Worm (Caenorhabditis elegans): ENCODE measurements around the gene R10E4.1.

R10E4.1 gene

DNA sequence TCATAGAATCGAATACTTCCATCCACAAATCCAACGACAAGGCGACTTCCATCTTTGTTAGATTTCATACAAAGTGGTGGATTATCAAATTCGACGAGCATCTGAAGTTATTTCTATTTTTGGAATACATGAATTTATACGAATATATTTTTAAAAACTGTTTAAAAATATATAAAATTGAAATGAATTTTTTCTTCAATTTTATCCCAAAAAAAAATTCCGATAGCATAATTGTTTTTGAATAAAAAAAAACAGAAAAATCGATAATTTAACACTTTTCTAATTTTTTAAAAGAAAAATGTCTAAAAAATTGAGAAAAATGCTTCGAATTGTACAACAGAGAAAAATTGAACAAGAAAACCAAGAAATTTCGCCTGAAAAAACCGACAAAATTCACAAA lies 22.0 kb upstream of the R10E4.1 start, which contains the start of gene Y44F5A.1:
Y44F5A.1 (minus strand) TSS at position 101 of the 400 bp plus-strand sequence.
- no peak for TF ChIP-seq F57C9.4 (tag; optimal IDR thresholded peaks at IDR 0.05)
- TF ChIP-seq athp-1 (tag; optimal IDR thresholded peaks at IDR 0.05) = no peak
- TF ChIP-seq ceh-40 (GFP tag; IDR thresholded peaks at IDR 0.05) = no peak
- TF ChIP-seq aptf-3 (GFP tag; IDR thresholded peaks at IDR 0.05) = no peak
- TF ChIP-seq ceh-27 (GFP tag; optimal IDR thresholded peaks at IDR 0.05) = no peak
- no peak for TF ChIP-seq nfya-2 (GFP tag; IDR thresholded peaks at IDR 0.05)
- TF ChIP-seq T07F8.4 (tag; optimal IDR thresholded peaks at IDR 0.05) = no peak
- no peak for TF ChIP-seq K11D2.4 (GFP tag; IDR thresholded peaks at IDR 0.05)
- no peak for TF ChIP-seq ekl-4 (GFP tag; IDR thresholded peaks at IDR 0.05)
- TF ChIP-seq ztf-6 (GFP tag; IDR thresholded peaks at IDR 0.05) = no peak
- no peak for TF ChIP-seq Y67H2A.10 (GFP tag; conservative IDR thresholded peaks at IDR 0.05)
- TF ChIP-seq let-607 (tag; optimal IDR thresholded peaks at IDR 0.05) = no peak

DNA sequence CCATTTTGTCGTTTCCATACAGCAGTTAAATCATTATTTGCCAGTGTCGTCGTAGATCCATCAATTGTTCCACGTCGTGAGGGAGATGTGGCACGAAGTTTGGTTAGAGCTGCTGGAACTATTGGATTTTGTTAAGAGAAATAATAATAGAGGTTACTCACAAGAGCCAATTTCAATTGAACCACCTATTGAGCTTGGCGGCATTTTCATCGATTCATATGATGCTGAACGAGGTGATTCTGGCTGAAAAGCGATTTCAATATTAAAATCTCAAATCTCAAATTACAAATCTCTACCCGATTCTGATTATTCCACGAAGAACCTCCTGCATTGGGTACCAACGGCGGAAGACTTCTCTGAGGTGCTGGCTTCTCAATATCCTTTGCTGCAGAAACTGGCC lies 11.6 kb upstream of the R10E4.1 start:
- TF ChIP-seq lin-35 (GFP tag; optimal IDR thresholded peaks at IDR 0.05) = no peak
- TF ChIP-seq hmg-1.2 (GFP tag; IDR thresholded peaks at IDR 0.05) = no peak
- TF ChIP-seq sea-2 (GFP tag; IDR thresholded peaks at IDR 0.05) = no peak
- TF ChIP-seq F49E8.2 (tag; optimal IDR thresholded peaks at IDR 0.05; ENCODE audit: insufficient read depth) = no peak
- TF ChIP-seq attf-5 (GFP tag; optimal IDR thresholded peaks at IDR 0.05) = no peak
- no peak for TF ChIP-seq ceh-40 (GFP tag; IDR thresholded peaks at IDR 0.05)
- TF ChIP-seq F52B5.7 (tag; optimal IDR thresholded peaks at IDR 0.05) = no peak
- TF ChIP-seq ztf-28 (GFP tag; IDR thresholded peaks at IDR 0.05) = no peak
- TF ChIP-seq dox-1 (GFP tag; IDR thresholded peaks at IDR 0.05) = no peak
- TF ChIP-seq C17E4.6 (GFP tag; IDR thresholded peaks at IDR 0.05) = no peak
- no peak for TF ChIP-seq B0336.3 (GFP tag; IDR thresholded peaks at IDR 0.05)
- no peak for TF ChIP-seq tbx-9 (tag; optimal IDR thresholded peaks at IDR 0.05; ENCODE audit: borderline replicate concordance)
- TF ChIP-seq nhr-27 (tag; optimal IDR thresholded peaks at IDR 0.05) = no peak
- no peak for TF ChIP-seq lag-1 (GFP tag; IDR thresholded peaks at IDR 0.05)
- TF ChIP-seq tbp1 (GFP tag; optimal IDR thresholded peaks at IDR 0.05) = no peak

DNA sequence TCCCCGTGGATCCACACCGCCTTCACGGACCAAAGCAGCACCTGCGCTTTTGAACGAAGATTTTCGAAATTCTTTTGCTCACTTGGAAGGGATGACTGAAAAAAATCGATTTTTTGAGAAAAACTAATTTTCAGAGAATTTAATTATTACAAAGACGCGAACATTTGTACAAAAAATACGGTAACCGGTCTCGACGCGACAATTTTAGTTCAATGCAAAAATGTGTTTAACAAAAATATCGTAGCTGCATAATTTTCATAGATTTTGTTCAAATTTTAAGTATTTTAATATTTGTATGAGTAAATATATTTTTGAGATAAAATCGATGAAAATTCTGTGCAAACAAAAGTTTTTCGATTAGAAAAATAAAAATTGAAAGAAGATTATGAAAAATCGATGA lies 6.5 kb upstream of the R10E4.1 start, which contains the start of gene T08A11.1:
T08A11.1 (minus strand) TSS at position 101 of the 400 bp plus-strand sequence.
- no peak for TF ChIP-seq Y53G8AR.9 (GFP tag; conservative IDR thresholded peaks at IDR 0.05)
- no peak for TF ChIP-seq mcd-1 (GFP tag; IDR thresholded peaks at IDR 0.05)
- no peak for TF ChIP-seq ceh-27 (GFP tag; optimal IDR thresholded peaks at IDR 0.05)
- TF ChIP-seq bed-1 (GFP tag; IDR thresholded peaks at IDR 0.05) = no peak
- TF ChIP-seq chd-7 (tag; optimal IDR thresholded peaks at IDR 0.05) = no peak
- TF ChIP-seq attf-6 (GFP tag; IDR thresholded peaks at IDR 0.05) = no peak
- TF ChIP-seq lag-1 (GFP tag; IDR thresholded peaks at IDR 0.05) = no peak
- no peak for TF ChIP-seq snpc-1.1 (tag; optimal IDR thresholded peaks at IDR 0.05; ENCODE audit: insufficient read depth)
- TF ChIP-seq ZK185.1 (tag; optimal IDR thresholded peaks at IDR 0.05; ENCODE audit: poor library complexity, severe bottlenecking) = no peak
- no peak for TF ChIP-seq nhr-179 (tag; optimal IDR thresholded peaks at IDR 0.05)
- TF ChIP-seq ztf-18 (tag; optimal IDR thresholded peaks at IDR 0.05) = no peak
- no peak for TF ChIP-seq rec-8 (tag; optimal IDR thresholded peaks at IDR 0.05)
- no peak for TF ChIP-seq madf-6 (GFP tag; IDR thresholded peaks at IDR 0.05)
- no peak for TF ChIP-seq bed-2 (GFP tag; IDR thresholded peaks at IDR 0.05)
- no peak for TF ChIP-seq nhr-90 (tag; optimal IDR thresholded peaks at IDR 0.05)

Measured in whole organism, young adult.